Fruit fly (Drosophila melanogaster) whole organism, embryonic: ENCODE data around the gene mRpS31.
A peak's percentile ranks its signal among the peaks of the same experiment; 100 is the strongest.

Experiments
- Bteb2 ChIP-seq: fragments of 200-800 bp; sonication (Bioruptor generic); optimal IDR thresholded peaks from 2 replicates; lab custom pipeline; 2016; ENCODE audit warnings: missing biosample characterization, missing genetic modification characterization
- CG10321 ChIP-seq: fragments of 200-800 bp; sonication (Bioruptor generic); IDR thresholded peaks from 2 replicates; pipeline ENCODE4 v1.3.6; 2022; ENCODE audit warnings: missing biosample characterization, missing genetic modification characterization
- CG10979 ChIP-seq: fragments of 200-800 bp; sonication (Bioruptor generic); optimal IDR thresholded peaks from 2 replicates; lab custom pipeline; 2018; ENCODE audit warnings: missing biosample characterization, mild to moderate bottlenecking, missing genetic modification characterization, moderate library complexity
- CG11504 ChIP-seq: fragments of 200-800 bp; sonication (Bioruptor generic); optimal IDR thresholded peaks from 3 replicates; lab custom pipeline; 2019; ENCODE audit warnings: missing biosample characterization, mild to moderate bottlenecking, missing genetic modification characterization, moderate library complexity
- CG12104 ChIP-seq: fragments of 200-800 bp; sonication (Bioruptor generic); optimal IDR thresholded peaks from 3 replicates; lab custom pipeline; 2016; ENCODE audit warnings: missing biosample characterization, missing genetic modification characterization
- CG14050 ChIP-seq: fragments of 200-800 bp; sonication (Bioruptor generic); IDR thresholded peaks from 3 replicates; pipeline ENCODE4 v1.3.6; 2022; ENCODE audit warnings: missing biosample characterization, missing genetic modification characterization
- CG1529 ChIP-seq: fragments of 200-800 bp; sonication (Bioruptor generic); optimal IDR thresholded peaks from 3 replicates; lab custom pipeline; 2018; ENCODE audit warnings: missing biosample characterization, missing genetic modification characterization
- CG17359 ChIP-seq: fragments of 200-800 bp; sonication (Bioruptor generic); optimal IDR thresholded peaks from 3 replicates; lab custom pipeline; 2018; ENCODE audit warnings: missing biosample characterization, mild to moderate bottlenecking, missing genetic modification characterization, moderate library complexity
- CG18011 ChIP-seq: fragments of 200-800 bp; sonication (Bioruptor generic); optimal IDR thresholded peaks from 2 replicates; lab custom pipeline; 2017; ENCODE audit warnings: missing biosample characterization, missing genetic modification characterization, mild to moderate bottlenecking, moderate library complexity, missing genotype
- CG31388 ChIP-seq: fragments of 200-800 bp; sonication (Bioruptor generic); optimal IDR thresholded peaks from 2 replicates; lab custom pipeline; 2016; ENCODE audit warnings: missing biosample characterization, missing genetic modification characterization
- CG34376 ChIP-seq: fragments of 200-800 bp; sonication (Bioruptor generic); optimal IDR thresholded peaks from 2 replicates; lab custom pipeline; 2018; ENCODE audit warnings: missing biosample characterization, mild to moderate bottlenecking, missing genetic modification characterization
- CG4820 ChIP-seq: fragments of 200-800 bp; sonication (Bioruptor generic); optimal IDR thresholded peaks from 3 replicates; lab custom pipeline; 2016; ENCODE audit warnings: missing biosample characterization, missing genetic modification characterization
- CG7745 ChIP-seq: fragments of 200-800 bp; sonication (Bioruptor generic); optimal IDR thresholded peaks from 2 replicates; lab custom pipeline; 2018; ENCODE audit warnings: missing biosample characterization, mild to moderate bottlenecking, missing genetic modification characterization, moderate library complexity
- CG8281 ChIP-seq: fragments of 200-800 bp; sonication (Bioruptor generic); optimal IDR thresholded peaks from 2 replicates; lab custom pipeline; 2018; ENCODE audit warnings: missing biosample characterization, mild to moderate bottlenecking, missing genetic modification characterization, moderate library complexity
- Chrac-16 ChIP-seq: fragments of 200-800 bp; sonication (Bioruptor generic); optimal IDR thresholded peaks from 3 replicates; lab custom pipeline; 2016; ENCODE audit warnings: missing biosample characterization, missing genetic modification characterization
- D ChIP-seq, 2 experiments: fragments of 200-800 bp in 1 of 2; fragments of >200 bp in 1 of 2; sonication (Bioruptor generic) in 1 of 2; optimal IDR thresholded peaks; 2 replicates in 1 of 2; 3 replicates in 1 of 2; lab custom pipeline; 2017; ENCODE audit warnings: mild to moderate bottlenecking in 1 of 2, missing biosample characterization in 1 of 2, missing genetic modification characterization in 1 of 2, missing genetic modification reagents in 1 of 2
- Dad ChIP-seq: fragments of 200-800 bp; sonication (Bioruptor generic); optimal IDR thresholded peaks from 3 replicates; lab custom pipeline; 2016; ENCODE audit warnings: missing biosample characterization, missing genetic modification characterization
- Doc2 ChIP-seq: fragments of 200-800 bp; sonication (Bioruptor generic); IDR thresholded peaks from 2 replicates; pipeline ENCODE4 v1.3.6; 2022; ENCODE audit warnings: missing biosample characterization, missing genetic modification characterization
- Fer3 ChIP-seq: fragments of 200-800 bp; sonication (Bioruptor generic); optimal IDR thresholded peaks from 2 replicates; lab custom pipeline; 2018; ENCODE audit warnings: missing biosample characterization, mild to moderate bottlenecking, missing genetic modification characterization, moderate library complexity
- HLH3B ChIP-seq: fragments of 200-800 bp; sonication (Bioruptor generic); IDR thresholded peaks from 2 replicates; pipeline ENCODE4 v1.3.6; 2022; ENCODE audit warnings: missing biosample characterization, missing genetic modification characterization
- HmgZ ChIP-seq: fragments of 200-800 bp; sonication (Bioruptor generic); optimal IDR thresholded peaks from 2 replicates; lab custom pipeline; 2018; ENCODE audit warnings: missing biosample characterization, mild to moderate bottlenecking, missing genetic modification characterization
- Hmr ChIP-seq: fragments of 200-800 bp; sonication (Bioruptor generic); optimal IDR thresholded peaks from 3 replicates; lab custom pipeline; 2017; ENCODE audit warnings: mild to moderate bottlenecking, missing biosample characterization, missing genetic modification reagents, missing genetic modification characterization
- Jarid2 ChIP-seq: fragments of 200-800 bp; sonication (Bioruptor generic); optimal IDR thresholded peaks from 3 replicates; lab custom pipeline; 2017; ENCODE audit warnings: mild to moderate bottlenecking, missing biosample characterization, missing genetic modification reagents, missing genetic modification characterization
- Max ChIP-seq: fragments of 200-800 bp; sonication (Bioruptor generic); optimal IDR thresholded peaks from 2 replicates; lab custom pipeline; 2016; ENCODE audit warnings: missing biosample characterization, mild to moderate bottlenecking, missing genetic modification characterization
- Poxn ChIP-seq: fragments of 200-800 bp; sonication (Bioruptor generic); IDR thresholded peaks from 2 replicates; pipeline ENCODE4 v1.3.6; 2022; ENCODE audit warnings: missing biosample characterization, missing genetic modification characterization
- Sry-δ ChIP-seq: fragments of 200-800 bp; sonication (Bioruptor generic); optimal IDR thresholded peaks from 2 replicates; lab custom pipeline; 2016; ENCODE audit warnings: missing biosample characterization, missing genetic modification characterization
- bab2 ChIP-seq: fragments of 200-800 bp; sonication (Bioruptor generic); optimal IDR thresholded peaks from 2 replicates; lab custom pipeline; 2016; ENCODE audit warnings: missing biosample characterization, missing genetic modification characterization
- bcd ChIP-seq: fragments of 200-800 bp; sonication (Bioruptor generic); optimal IDR thresholded peaks from 2 replicates; lab custom pipeline; 2017; ENCODE audit warnings: missing biosample characterization, mild to moderate bottlenecking, missing genetic modification characterization
- cg ChIP-seq: fragments of 200-800 bp; sonication (Bioruptor generic); optimal IDR thresholded peaks from 3 replicates; lab custom pipeline; 2019; ENCODE audit warnings: missing biosample characterization, mild to moderate bottlenecking, missing genetic modification characterization, moderate library complexity
- crc ChIP-seq: fragments of 200-800 bp; sonication (Bioruptor generic); optimal IDR thresholded peaks from 2 replicates; lab custom pipeline; 2016; ENCODE audit warnings: missing biosample characterization, missing genetic modification characterization
- danr ChIP-seq: fragments of 200-800 bp; sonication (Bioruptor generic); IDR thresholded peaks from 2 replicates; pipeline ENCODE4 v1.3.6; 2022; ENCODE audit warnings: missing biosample characterization, missing genetic modification characterization
- dpn ChIP-seq, 2 experiments: fragments of 200-800 bp; sonication (Bioruptor generic); optimal IDR thresholded peaks; 3 replicates each; lab custom pipeline; 2016; ENCODE audit warnings: missing biosample characterization in 2 of 2, missing genetic modification characterization in 2 of 2
- ems ChIP-seq: fragments of 200-800 bp; sonication (Bioruptor generic); optimal IDR thresholded peaks from 3 replicates; lab custom pipeline; 2016; ENCODE audit warnings: missing biosample characterization, missing genetic modification characterization
- eve ChIP-seq, 2 experiments: fragments of >200 bp; optimal IDR thresholded peaks; 2 replicates each; lab custom pipeline; 2017; ENCODE audit warnings: missing biosample characterization in 2 of 2, missing genetic modification characterization in 2 of 2
- eyg ChIP-seq: fragments of 200-800 bp; sonication (Bioruptor generic); optimal IDR thresholded peaks from 3 replicates; lab custom pipeline; 2016; ENCODE audit warnings: missing biosample characterization, missing genetic modification characterization
- gcm2 ChIP-seq: fragments of 200-800 bp; sonication (Bioruptor generic); optimal IDR thresholded peaks from 2 replicates; lab custom pipeline; 2016; ENCODE audit warnings: missing biosample characterization, missing genetic modification characterization
- hb ChIP-seq: fragments of 200-800 bp; sonication (Bioruptor generic); IDR thresholded peaks from 3 replicates; pipeline ENCODE4 v1.3.6; 2022; ENCODE audit warnings: missing biosample characterization, missing genetic modification characterization; ENCODE audit not compliant: partially characterized antibody
- her ChIP-seq: fragments of 200-800 bp; sonication (Bioruptor generic); optimal IDR thresholded peaks from 2 replicates; lab custom pipeline; 2016; ENCODE audit warnings: missing biosample characterization, missing genetic modification characterization
- ind ChIP-seq: fragments of 200-800 bp; sonication (Bioruptor generic); optimal IDR thresholded peaks from 3 replicates; lab custom pipeline; 2016; ENCODE audit warnings: missing biosample characterization, missing genetic modification characterization
- kni ChIP-seq: fragments of 200-800 bp; sonication (Bioruptor generic); optimal IDR thresholded peaks from 3 replicates; lab custom pipeline; 2017; ENCODE audit warnings: mild to moderate bottlenecking, missing biosample characterization, missing genetic modification reagents, missing genetic modification characterization
- lab ChIP-seq: fragments of 200-800 bp; sonication (Bioruptor generic); optimal IDR thresholded peaks from 3 replicates; lab custom pipeline; 2017; ENCODE audit warnings: missing biosample characterization, missing genetic modification characterization, mild to moderate bottlenecking, moderate library complexity, missing genetic modification reagents
- lmd ChIP-seq: fragments of 200-800 bp; sonication (Bioruptor generic); IDR thresholded peaks from 2 replicates; pipeline ENCODE4 v1.3.6; 2022; ENCODE audit warnings: missing biosample characterization, missing genetic modification characterization
- pb ChIP-seq: fragments of 200-800 bp; sonication (Bioruptor generic); optimal IDR thresholded peaks from 3 replicates; lab custom pipeline; 2016; ENCODE audit warnings: missing biosample characterization, missing genetic modification characterization
- row ChIP-seq: fragments of 200-800 bp; sonication (Bioruptor generic); IDR thresholded peaks from 3 replicates; pipeline ENCODE4 v1.3.6; 2022; ENCODE audit warnings: missing biosample characterization, missing genetic modification characterization
- sens-2 ChIP-seq: fragments of 200-800 bp; sonication (Bioruptor generic); IDR thresholded peaks from 2 replicates; pipeline ENCODE4 v1.3.6; 2022; ENCODE audit warnings: missing biosample characterization, missing genetic modification characterization
- sisA ChIP-seq: fragments of 200-800 bp; sonication (Bioruptor generic); IDR thresholded peaks from 2 replicates; pipeline ENCODE4 v1.3.6; 2022; ENCODE audit warnings: missing biosample characterization, missing genetic modification characterization
- ssp ChIP-seq: fragments of 200-800 bp; sonication (Bioruptor generic); IDR thresholded peaks from 2 replicates; pipeline ENCODE4 v1.3.6; 2022; ENCODE audit warnings: missing biosample characterization, missing genetic modification characterization
- stc ChIP-seq: fragments of 200-800 bp; sonication (Bioruptor generic); IDR thresholded peaks from 2 replicates; pipeline ENCODE4 v1.3.6; 2022; ENCODE audit warnings: missing biosample characterization, missing genetic modification characterization
- ttk ChIP-seq: fragments of 200-800 bp; sonication (Bioruptor generic); IDR thresholded peaks from 2 replicates; pipeline ENCODE4 v2.1.2; 2022; ENCODE audit warnings: missing biosample characterization, missing genetic modification characterization
- wdn ChIP-seq: fragments of 200-800 bp; sonication (Bioruptor generic); IDR thresholded peaks from 2 replicates; pipeline ENCODE4 v1.3.6; 2022; ENCODE audit warnings: missing biosample characterization, missing genetic modification characterization

The mRpS31 gene

DNA sequence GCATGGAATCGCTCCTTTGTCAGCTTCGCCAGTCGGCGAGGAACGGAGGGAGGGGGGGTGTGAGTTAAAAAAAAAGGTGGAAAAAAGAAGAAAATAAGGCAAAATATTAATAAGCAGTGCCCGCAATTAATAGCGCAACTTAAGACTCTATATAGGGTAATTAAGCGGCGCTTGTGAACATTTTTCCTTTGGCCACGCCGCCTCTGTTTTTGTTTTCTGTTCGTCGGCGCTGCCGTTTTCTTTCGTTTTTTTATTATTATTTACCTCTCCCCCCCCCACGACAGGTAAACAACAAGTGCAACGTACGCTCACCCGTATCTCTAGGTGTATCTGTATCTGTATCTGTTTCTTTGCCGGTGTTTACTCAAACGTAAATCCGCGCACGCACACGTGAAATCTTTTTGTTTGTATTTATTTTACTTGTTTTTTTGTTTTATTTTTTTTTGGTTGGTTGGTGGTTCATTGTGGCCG lies 22.2 kb downstream of the mRpS31 start (continued):
- TF ChIP-seq Jarid2 (GFP tag; lab: Kevin White, UChicago) (peak; percentile 46), bcd (peak; percentile 51), CG4820 (GFP tag; lab: Kevin White, UChicago) (peak; percentile 35), CG14050 (GFP tag; lab: Robert Waterston, UW) (0 out of 3 replicates have a peak, but pooled peaks have one; percentile 14), her (GFP tag; lab: Kevin White, UChicago) (no peak), HmgZ (tag; lab: Kevin White, UChicago) (no peak), CG7745 (tag; lab: Kevin White, UChicago) (no peak), CG11504 (tag; lab: Kevin White, UChicago) (peak; percentile 34), hb (GFP tag; lab: Robert Waterston, UW) (no peak), stc (GFP tag; lab: Robert Waterston, UW) (no peak; the same call in none of the 2 replicates), Fer3 (tag; lab: Kevin White, UChicago) (no peak), D (optimal IDR thresholded peaks at IDR 0.05; lab: Kevin White, UChicago) (no peak), D (GFP tag; optimal IDR thresholded peaks at IDR 0.05; lab: Kevin White, UChicago) (peak; percentile 25), HLH3B (GFP tag; lab: Robert Waterston, UW) (peak; percentile 50; the same call in 1 of the 2 replicates), lab (GFP tag; lab: Kevin White, UChicago) (peak; percentile 71), Sry-δ (GFP tag; lab: Kevin White, UChicago) (no peak), CG31388 (GFP tag; lab: Kevin White, UChicago) (no peak), lmd (GFP tag; lab: Robert Waterston, UW) (peak; percentile 35; the same call in 1 of the 2 replicates), CG1529 (GFP tag; lab: Kevin White, UChicago) (peak; percentile 26), Doc2 (no peak), crc (GFP tag; lab: Kevin White, UChicago) (no peak), Dad (GFP tag; lab: Kevin White, UChicago) (no peak), sisA (GFP tag; lab: Robert Waterston, UW) (0 out of 2 replicates have a peak, but pooled peaks have one; percentile 17), sens-2 (GFP tag; lab: Robert Waterston, UW) (peak; percentile 47; the same call in 1 of the 2 replicates), ssp (GFP tag; lab: Robert Waterston, UW) (no peak), CG8281 (tag; lab: Kevin White, UChicago) (peak; percentile 14), ttk (GFP tag; lab: Robert Waterston, UW) (peak; percentile 48; the same call in 1 of the 2 replicates), ems (GFP tag; lab: Kevin White, UChicago) (peak; percentile 13), row (peak; percentile 42; the same call in 2 of the 3 replicates), CG10321 (GFP tag; lab: Robert Waterston, UW) (no peak), CG10979 (tag; lab: Kevin White, UChicago) (peak; percentile 10), Max (peak; percentile 3), CG18011 (peak; percentile 9), cg (peak; percentile 58), danr (GFP tag; lab: Robert Waterston, UW) (no peak), Poxn (GFP tag; lab: Robert Waterston, UW) (no peak), Hmr (GFP tag; lab: Kevin White, UChicago) (peak; percentile 56), Chrac-16 (GFP tag; lab: Kevin White, UChicago) (no peak), CG12104 (GFP tag; lab: Kevin White, UChicago) (peak; percentile 73), eyg (GFP tag; lab: Kevin White, UChicago) (no peak), Bteb2 (GFP tag; lab: Kevin White, UChicago) (peak; percentile 3), CG34376 (GFP tag; lab: Kevin White, UChicago) (no peak), kni (GFP tag; lab: Kevin White, UChicago) (peak; percentile 87), ind (GFP tag; lab: Kevin White, UChicago) (no peak), eve (GFP tag; optimal IDR thresholded peaks at IDR 0.05; lab: Kevin White, UChicago) (no peak), gcm2 (no peak), wdn (0 out of 2 replicates have a peak, but pooled peaks have one; percentile 7), dpn (GFP tag; optimal IDR thresholded peaks at IDR 0.05; lab: Kevin White, UChicago) (peak in 1 of 2 experiments; percentile 56), bab2 (GFP tag; lab: Kevin White, UChicago) (peak; percentile 65), pb (GFP tag; lab: Kevin White, UChicago) (no peak), CG17359 (tag; lab: Kevin White, UChicago) (peak; percentile 48)
